Worm (Caenorhabditis elegans) whole organism, L4 larva: ENCODE data around the gene W07A12.4.

ENCODE experiments used
- F44E2.7 ChIP-seq: fragments of 200-800 bp; sonication (Bioruptor generic); IDR thresholded peaks from 2 replicates; pipeline ENCODE4 v2.1.2; 2022; ENCODE audit warnings: missing genetic modification characterization, missing compliant biosample characterization
- F49E8.2 ChIP-seq: sonication (generic microtip); optimal IDR thresholded peaks from 2 replicates; lab custom pipeline; 2016; ENCODE audit warnings: missing compliant biosample characterization, mild to moderate bottlenecking, missing genetic modification characterization, borderline replicate concordance
- Y48G9A.11 ChIP-seq: fragments of 200-800 bp; sonication (Bioruptor generic); IDR thresholded peaks from 2 replicates; pipeline ENCODE4 v1.3.6; 2022; ENCODE audit warnings: missing genetic modification reagents, missing genetic modification characterization, missing compliant biosample characterization
- Y75B8A.6 ChIP-seq: fragments of 200-800 bp; sonication (Bioruptor generic); IDR thresholded peaks from 2 replicates; pipeline ENCODE4 v1.3.6; 2022; ENCODE audit warnings: missing genetic modification reagents, missing genetic modification characterization, missing compliant biosample characterization
- aha-1 ChIP-seq: fragments of 150-350 bp; peaks from one replicate; lab custom pipeline; 2014; ENCODE audit warnings: missing biosample characterization, missing genetic modification characterization
- ama-1 ChIP-seq: fragments of 150-350 bp; optimal IDR thresholded peaks from 2 replicates; lab custom pipeline; 2014; ENCODE audit warnings: inconsistent platforms, mixed read lengths
- ceh-28 ChIP-seq: fragments of 150-350 bp; optimal IDR thresholded peaks from 2 replicates; lab custom pipeline; 2014; ENCODE audit warnings: missing biosample characterization, missing genetic modification reagents, missing genetic modification characterization
- cey-2 ChIP-seq: sonication (generic microtip); optimal IDR thresholded peaks from 3 replicates; lab custom pipeline; 2017; ENCODE audit warnings: missing genetic modification characterization, mild to moderate bottlenecking, missing compliant biosample characterization, antibody characterized with exemption, borderline replicate concordance; ENCODE audit not compliant: insufficient read depth
- daf-16 ChIP-seq, 3 experiments: sonication (generic microtip); optimal IDR thresholded peaks; 2 replicates each; lab custom pipeline; 2016 to 2017; ENCODE audit warnings: missing genetic modification characterization in 3 of 3, missing genetic modification reagents in 3 of 3, mild to moderate bottlenecking in 2 of 3, missing compliant biosample characterization in 2 of 3, missing biosample characterization in 1 of 3, moderate library complexity in 1 of 3
- daf-19 ChIP-seq: fragments of 200-800 bp; sonication (Bioruptor generic); conservative IDR thresholded peaks from 2 replicates; pipeline ENCODE4 v1.3.6; 2022; ENCODE audit warnings: missing genetic modification characterization, missing compliant biosample characterization
- duxl-1 ChIP-seq: sonication (generic microtip); optimal IDR thresholded peaks from 2 replicates; lab custom pipeline; 2016; ENCODE audit warnings: mild to moderate bottlenecking, missing genetic modification characterization, moderate library complexity, missing compliant biosample characterization; ENCODE audit not compliant: poor library complexity
- dve-1 ChIP-seq: sonication (generic microtip); optimal IDR thresholded peaks from 2 replicates; lab custom pipeline; 2017; ENCODE audit warnings: antibody characterized with exemption, mild to moderate bottlenecking, missing genetic modification characterization, missing compliant biosample characterization; ENCODE audit not compliant: insufficient read depth
- egl-43 ChIP-seq: fragments of 200-800 bp; sonication (Bioruptor generic); IDR thresholded peaks from 2 replicates; pipeline ENCODE4 v1.3.6; 2022; ENCODE audit warnings: missing genetic modification reagents, missing genetic modification characterization, missing compliant biosample characterization
- hif-1 ChIP-seq, 2 experiments: sonication (generic microtip); optimal IDR thresholded peaks; 2 replicates each; lab custom pipeline; 2016 to 2017; ENCODE audit warnings: missing compliant biosample characterization in 2 of 2, missing genetic modification characterization in 2 of 2, missing genetic modification reagents in 2 of 2, missing genotype in 2 of 2, mild to moderate bottlenecking in 1 of 2
- hlh-30 ChIP-seq: sonication (generic microtip); optimal IDR thresholded peaks from 2 replicates; lab custom pipeline; 2017; ENCODE audit warnings: antibody characterized with exemption, mild to moderate bottlenecking, missing genetic modification characterization, missing compliant biosample characterization; ENCODE audit not compliant: insufficient read depth
- hmg-1.1 ChIP-seq: fragments of 200-800 bp; sonication (Bioruptor generic); IDR thresholded peaks from 2 replicates; pipeline ENCODE4 v1.3.6; 2022; ENCODE audit warnings: missing genetic modification reagents, missing genetic modification characterization, missing compliant biosample characterization
- jun-1 ChIP-seq: fragments of 150-350 bp; optimal IDR thresholded peaks from 2 replicates; lab custom pipeline; 2014; ENCODE audit warnings: missing biosample characterization, missing genetic modification reagents, missing genetic modification characterization
- lin-29 ChIP-seq: fragments of 200-800 bp; sonication (Bioruptor generic); IDR thresholded peaks from 2 replicates; pipeline ENCODE4 v1.3.6; 2022; ENCODE audit warnings: missing genetic modification reagents, missing genetic modification characterization, missing compliant biosample characterization
- lsy-2 ChIP-seq, 2 experiments: fragments of 150-350 bp in 1 of 2; sonication (generic microtip) in 1 of 2; optimal IDR thresholded peaks; 2 replicates each; lab custom pipeline; 2014 to 2017; ENCODE audit warnings: missing biosample characterization in 2 of 2, missing genetic modification characterization in 2 of 2
- madf-9 ChIP-seq: fragments of 200-800 bp; sonication (Bioruptor generic); conservative IDR thresholded peaks from 2 replicates; pipeline ENCODE4 v1.3.6; 2022; ENCODE audit warnings: missing genetic modification reagents, missing genetic modification characterization, missing compliant biosample characterization
- mep-1 ChIP-seq: fragments of 150-350 bp; sonication (generic microtip); optimal IDR thresholded peaks from 3 replicates; lab custom pipeline; 2014; ENCODE audit warnings: missing biosample characterization, missing genetic modification characterization
- mes-2 ChIP-seq: sonication (generic microtip); optimal IDR thresholded peaks from 2 replicates; lab custom pipeline; 2016; ENCODE audit warnings: missing genotype, mild to moderate bottlenecking, missing genetic modification characterization, missing compliant biosample characterization; ENCODE audit not compliant: poor library complexity, severe bottlenecking
- mxl-2 ChIP-seq: fragments of 200-800 bp; sonication (Bioruptor generic); conservative IDR thresholded peaks from 2 replicates; pipeline ENCODE4 v1.3.6; 2022; ENCODE audit warnings: missing genetic modification reagents, missing genetic modification characterization, missing compliant biosample characterization
- nhr-10 ChIP-seq: fragments of 150-350 bp; optimal IDR thresholded peaks from 2 replicates; lab custom pipeline; 2014; ENCODE audit warnings: missing biosample characterization, missing genetic modification characterization
- nhr-11 ChIP-seq: fragments of 150-350 bp; optimal IDR thresholded peaks from 2 replicates; lab custom pipeline; 2014; ENCODE audit warnings: missing biosample characterization, missing genetic modification characterization
- nhr-25 ChIP-seq: sonication (generic microtip); optimal IDR thresholded peaks from 2 replicates; lab custom pipeline; 2017; ENCODE audit warnings: missing genetic modification characterization, mild to moderate bottlenecking, missing compliant biosample characterization, antibody characterized with exemption, moderate library complexity, borderline replicate concordance; ENCODE audit not compliant: insufficient read depth
- nhr-28 ChIP-seq: fragments of 150-350 bp; optimal IDR thresholded peaks from 2 replicates; lab custom pipeline; 2014; ENCODE audit warnings: missing biosample characterization, missing genetic modification characterization
- nhr-41 ChIP-seq: fragments of 200-800 bp; sonication (Bioruptor generic); IDR thresholded peaks from 2 replicates; pipeline ENCODE4 v1.3.6; 2022; ENCODE audit warnings: missing genetic modification reagents, missing genetic modification characterization, missing compliant biosample characterization
- sdz-12 ChIP-seq: fragments of 200-800 bp; sonication (Bioruptor generic); optimal IDR thresholded peaks from 2 replicates; lab custom pipeline; 2018; ENCODE audit warnings: mild to moderate bottlenecking, missing genetic modification characterization, missing compliant biosample characterization
- snpc-1.2 ChIP-seq: fragments of 200-800 bp; sonication (Bioruptor generic); IDR thresholded peaks from 2 replicates; pipeline ENCODE4 v1.3.6; 2022; ENCODE audit warnings: missing genetic modification reagents, missing genetic modification characterization, missing compliant biosample characterization
- tag-97 ChIP-seq: fragments of 200-800 bp; sonication (Bioruptor generic); IDR thresholded peaks from 2 replicates; pipeline ENCODE4 v1.3.6; 2022; ENCODE audit warnings: missing genetic modification characterization, missing compliant biosample characterization
- unc-39 ChIP-seq: sonication (generic microtip); optimal IDR thresholded peaks from 2 replicates; lab custom pipeline; 2017; ENCODE audit warnings: missing biosample characterization, missing genetic modification characterization
- unc-62 ChIP-seq, 3 experiments: fragments of 150-350 bp in 1 of 3; sonication (generic microtip); optimal IDR thresholded peaks in 2 of 3; peaks in 1 of 3; 1 replicate in 1 of 3; 2 replicates in 2 of 3; lab custom pipeline; 2014 to 2017; ENCODE audit warnings: missing biosample characterization in 3 of 3, missing genetic modification characterization in 3 of 3, missing genetic modification reagents in 3 of 3, missing genotype in 1 of 3
- zag-1 ChIP-seq: fragments of 150-350 bp; optimal IDR thresholded peaks from 2 replicates; lab custom pipeline; 2014; ENCODE audit warnings: missing biosample characterization, missing genetic modification characterization
- ztf-11 ChIP-seq: fragments of 150-350 bp; optimal IDR thresholded peaks from 2 replicates; lab custom pipeline; 2014; ENCODE audit warnings: missing biosample characterization, missing genetic modification characterization

Gene W07A12.4

DNA sequence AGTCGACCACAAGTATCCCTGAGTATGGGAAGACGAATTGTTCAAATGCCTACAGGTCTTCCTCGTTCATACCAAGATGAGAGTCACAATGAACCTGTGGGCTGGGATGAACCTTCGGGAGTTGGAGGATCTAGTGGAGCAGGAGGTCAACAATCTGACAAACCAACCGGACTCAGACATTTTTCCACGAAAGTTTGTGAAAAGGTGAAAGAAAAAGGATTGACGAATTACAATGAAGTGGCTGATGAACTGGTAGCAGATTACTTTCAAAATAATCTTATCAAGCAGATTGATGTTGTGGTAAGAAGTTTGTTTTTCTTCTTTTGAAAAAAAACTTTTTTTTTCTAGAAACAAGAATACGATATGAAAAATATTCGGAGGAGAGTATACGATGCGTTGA, 24.0 kb downstream of the W07A12.4 start:
- peak; percentile 98 for TF ChIP-seq aha-1 (tag; lab: Kevin White, UChicago)
- TF ChIP-seq mep-1 (tag; lab: Kevin White, UChicago): peak; percentile 15
- no peak for TF ChIP-seq ama-1
- no peak for TF ChIP-seq daf-16 (GFP tag; optimal IDR thresholded peaks at IDR 0.05; lab: Kevin White, UChicago)
- no peak for TF ChIP-seq daf-16 (tag; optimal IDR thresholded peaks at IDR 0.05; lab: Kevin White, UChicago)
- no peak for TF ChIP-seq mxl-2
- no peak for TF ChIP-seq jun-1 (tag; lab: Kevin White, UChicago)
- TF ChIP-seq tag-97: no peak

DNA sequence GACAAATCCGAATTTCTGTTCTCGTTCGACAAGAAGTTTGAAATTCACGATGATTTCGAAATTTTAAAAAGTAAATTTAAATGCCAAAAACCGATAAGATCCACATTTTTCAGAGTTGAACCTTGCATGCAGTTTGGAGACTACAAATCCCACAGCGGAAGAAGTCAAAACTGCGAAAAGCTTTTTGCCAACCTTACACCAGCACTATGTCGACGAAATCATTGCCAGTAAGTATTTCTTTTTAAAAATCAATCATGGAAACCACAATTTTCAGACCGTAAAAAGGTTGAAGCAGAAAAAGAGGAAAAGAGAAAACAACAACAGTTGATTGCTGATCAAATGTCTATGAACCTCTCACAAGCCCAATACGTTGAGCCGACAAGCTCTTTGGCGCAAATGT, 24.8 kb downstream of the W07A12.4 start:
- TF ChIP-seq snpc-1.2 (GFP tag; lab: Robert Waterston, UW) (no peak), duxl-1 (no peak), aha-1 (tag; lab: Kevin White, UChicago) (peak; percentile 99), mep-1 (tag; lab: Kevin White, UChicago) (peak; percentile 15)

DNA sequence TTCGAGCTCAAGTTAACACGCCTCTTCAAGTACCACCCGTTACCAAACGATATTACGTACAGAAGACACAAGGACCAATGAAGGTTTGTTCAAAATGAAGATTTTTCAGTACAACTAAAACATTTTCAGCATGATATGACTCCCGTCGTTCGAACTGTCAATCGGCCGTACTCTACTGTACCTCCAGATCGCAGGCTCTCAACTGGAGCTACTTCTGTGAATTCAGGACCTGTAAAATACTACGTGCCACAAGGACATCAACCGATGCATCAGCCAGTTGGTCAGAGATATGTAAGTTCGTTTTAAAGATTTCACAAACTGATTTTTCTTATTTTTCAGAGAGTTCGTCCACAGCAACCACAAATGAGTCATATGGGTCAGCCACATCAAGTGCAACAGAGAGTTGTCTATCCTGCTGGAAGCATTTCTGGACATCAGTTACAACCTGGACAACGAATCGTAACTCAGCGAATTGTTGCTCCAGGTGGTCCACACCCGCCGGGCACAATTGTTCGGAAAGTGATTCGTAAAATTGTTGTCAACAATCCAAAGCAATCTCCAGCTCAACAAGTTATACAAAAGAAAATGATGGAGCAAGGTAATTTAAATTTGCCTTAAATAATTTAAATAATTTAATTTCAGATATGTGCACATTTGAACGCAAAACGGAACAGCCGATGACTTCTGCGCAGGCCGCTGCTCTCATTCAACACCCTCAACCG, 25.6 kb downstream of the W07A12.4 start:
- TF ChIP-seq zag-1 (tag; lab: Kevin White, UChicago) (no peak), unc-62 (GFP tag; optimal IDR thresholded peaks at IDR 0.05 in 1 of 2; lab: Kevin White, UChicago) (peak in 1 of 2 experiments; percentile 89), unc-62 (tag; optimal IDR thresholded peaks at IDR 0.05; lab: Kevin White, UChicago) (no peak), cey-2 (tag; lab: Kevin White, UChicago) (no peak), ztf-11 (tag; lab: Kevin White, UChicago) (no peak), hmg-1.1 (GFP tag; lab: Robert Waterston, UW) (no peak), Y48G9A.11 (GFP tag; lab: Robert Waterston, UW) (no peak), aha-1 (tag; lab: Kevin White, UChicago) (peak; percentile 98), nhr-11 (tag; lab: Kevin White, UChicago) (no peak), daf-19 (no peak), nhr-25 (tag; lab: Kevin White, UChicago) (no peak), snpc-1.2 (GFP tag; lab: Robert Waterston, UW) (no peak)

- TF ChIP-seq unc-62 (GFP tag; optimal IDR thresholded peaks at IDR 0.05 in 1 of 2; lab: Kevin White, UChicago) (peak in 1 of 2 experiments; percentile 27), unc-62 (tag; optimal IDR thresholded peaks at IDR 0.05; lab: Kevin White, UChicago) (no peak), nhr-41 (no peak)
Observed at ce11 chrII:9172849-9173248, 26.8 kb downstream of the W07A12.4 start, which contains the start of gene T23G7.2. TSS of gene T23G7.2 (minus strand) at chrII:9172949.

- TF ChIP-seq sdz-12: no peak
- peak in 1 of 2 experiments; percentile 94 for TF ChIP-seq unc-62 (GFP tag; optimal IDR thresholded peaks at IDR 0.05 in 1 of 2; lab: Kevin White, UChicago)
- TF ChIP-seq unc-62 (tag; optimal IDR thresholded peaks at IDR 0.05; lab: Kevin White, UChicago): no peak
Observed at ce11 chrII:9173471-9173870, 27.4 kb downstream of the W07A12.4 start.

DNA sequence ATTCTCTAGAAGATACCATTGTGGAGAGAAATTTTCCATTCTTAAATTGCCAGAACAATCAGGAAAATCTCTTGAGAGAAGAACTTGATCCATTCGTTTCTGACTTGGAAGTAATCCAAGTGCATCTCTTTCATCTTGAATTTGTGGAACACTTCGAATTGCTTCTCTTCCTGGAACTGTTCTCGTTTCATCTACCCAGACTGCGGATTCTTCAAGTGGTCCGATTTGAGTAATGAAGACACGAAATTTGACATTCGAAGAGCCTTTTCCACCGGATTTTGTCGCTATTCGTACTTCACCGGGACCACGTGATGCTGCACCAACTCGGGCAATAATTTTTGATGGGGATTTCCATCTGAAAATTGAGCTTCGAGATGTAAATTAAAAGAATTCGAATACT, 30.5 kb downstream of the W07A12.4 start:
- no peak for TF ChIP-seq F44E2.7 (GFP tag; lab: Robert Waterston, UW)
- TF ChIP-seq unc-62 (GFP tag; optimal IDR thresholded peaks at IDR 0.05 in 1 of 2; lab: Kevin White, UChicago): peak in 1 of 2 experiments; percentile 88
- no peak for TF ChIP-seq unc-62 (tag; optimal IDR thresholded peaks at IDR 0.05; lab: Kevin White, UChicago)

DNA sequence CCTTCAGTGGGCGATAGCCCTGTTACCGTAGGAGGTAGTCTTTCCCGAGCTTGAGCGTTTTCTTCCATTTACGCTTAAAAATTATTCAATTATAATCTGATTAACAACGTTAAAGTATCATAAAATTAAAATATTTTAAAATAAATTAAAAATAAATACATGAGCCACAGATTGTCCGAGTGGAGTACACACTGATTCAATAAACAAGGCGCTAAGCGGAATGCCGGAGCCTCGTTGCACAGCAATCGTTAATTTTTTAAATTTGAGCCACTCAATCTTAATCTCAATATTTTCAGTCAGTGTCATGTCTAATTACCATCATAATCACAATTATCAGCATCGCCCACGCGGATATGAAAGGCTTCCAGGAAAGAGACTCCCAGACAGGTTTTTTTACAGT, 31.0 kb downstream of the W07A12.4 start, which contains the start of the genes sec-5 and pir-1:
Gene sec-5 (minus strand): TSS at position 73 of the 400 bp plus-strand sequence.
Gene pir-1 (plus strand): TSS at position 221 of the 400 bp plus-strand sequence.
- TF ChIP-seq hlh-30 (tag; lab: Kevin White, UChicago): no peak
- no peak for TF ChIP-seq sdz-12
- TF ChIP-seq jun-1 (tag; lab: Kevin White, UChicago): no peak
- no peak for TF ChIP-seq Y75B8A.6 (GFP tag; lab: Robert Waterston, UW)
- no peak for TF ChIP-seq madf-9 (GFP tag; lab: Robert Waterston, UW)
- TF ChIP-seq lsy-2 (tag; optimal IDR thresholded peaks at IDR 0.05; lab: Kevin White, UChicago): peak in 1 of 2 experiments; percentile 72
- no peak for TF ChIP-seq nhr-10
- TF ChIP-seq lin-29 (GFP tag; lab: Robert Waterston, UW): no peak
- TF ChIP-seq ceh-28 (tag; lab: Kevin White, UChicago): no peak
- TF ChIP-seq duxl-1: no peak
- no peak for TF ChIP-seq nhr-28 (tag; lab: Kevin White, UChicago)
- no peak for TF ChIP-seq hif-1 (tag; optimal IDR thresholded peaks at IDR 0.05; lab: Kevin White, UChicago)
- no peak for TF ChIP-seq F49E8.2 (tag; lab: Kevin White, UChicago)
- peak; percentile 78 for TF ChIP-seq mes-2 (tag; lab: Kevin White, UChicago)
- TF ChIP-seq unc-39: no peak
- peak; percentile 15 for TF ChIP-seq dve-1 (tag; lab: Kevin White, UChicago)
- TF ChIP-seq egl-43 (GFP tag; lab: Robert Waterston, UW): no peak
